Fruit fly (Drosophila melanogaster): ENCODE data around the gene Act5C.
A peak's percentile ranks its signal among the peaks of the same experiment; 100 is the strongest.

Act5C gene

dm6 chrX:5896809-5897700, 3.6 kb upstream of the Act5C start (continued):
- TF ChIP-seq Eip93F (GFP tag; optimal IDR thresholded peaks at IDR 0.05) (no peak), fd59A (GFP tag; optimal IDR thresholded peaks at IDR 0.05) (peak; percentile 12), Eip75B (GFP tag; optimal IDR thresholded peaks at IDR 0.05) (peak; percentile 9), CG8632 (GFP tag; optimal IDR thresholded peaks at IDR 0.05) (peak; percentile 58), Smox (GFP tag; optimal IDR thresholded peaks at IDR 0.05) (peak; percentile 71), spab (GFP tag; optimal IDR thresholded peaks at IDR 0.05) (peak; percentile 16), Eip78C (GFP tag) (peak; percentile 90), fkh (GFP tag; optimal IDR thresholded peaks at IDR 0.05) (no peak), cyc (GFP tag; optimal IDR thresholded peaks at IDR 0.05) (peak; percentile 39), CG11294 (GFP tag; IDR thresholded peaks at IDR 0.05) (no peak), Sox15 (GFP tag; optimal IDR thresholded peaks at IDR 0.05) (peak; percentile 35), CG16779 (tag; optimal IDR thresholded peaks at IDR 0.05) (no peak), Gug (GFP tag; IDR thresholded peaks at IDR 0.05) (peak; percentile 31; the same call in 1 of the 2 replicates), CG10669 (GFP tag; optimal IDR thresholded peaks at IDR 0.05) (peak; percentile 59), eg (GFP tag; IDR thresholded peaks at IDR 0.05) (peak; percentile 83), achi (GFP tag; optimal IDR thresholded peaks at IDR 0.05) (peak; percentile 63), net (GFP tag; optimal IDR thresholded peaks at IDR 0.05) (peak; percentile 62), CG3032 (tag; optimal IDR thresholded peaks at IDR 0.05) (peak; percentile 39), CG6854 (GFP tag; optimal IDR thresholded peaks at IDR 0.05) (no peak), OdsH (GFP tag; optimal IDR thresholded peaks at IDR 0.05) (peak; percentile 68), Hr39 (GFP tag; optimal IDR thresholded peaks at IDR 0.05) (peak; percentile 72), Hr38 (GFP tag; optimal IDR thresholded peaks at IDR 0.05) (no peak), CG3919 (GFP tag; optimal IDR thresholded peaks at IDR 0.05) (peak; percentile 53), ss (GFP tag; optimal IDR thresholded peaks at IDR 0.05) (peak; percentile 38 to 40), Hr4 (GFP tag; optimal IDR thresholded peaks at IDR 0.05) (peak; percentile 57), acj6 (GFP tag; optimal IDR thresholded peaks at IDR 0.05) (peak; percentile 68), CG6792 (GFP tag; optimal IDR thresholded peaks at IDR 0.05) (peak; percentile 60), CG8119 (GFP tag; IDR thresholded peaks at IDR 0.05) (peak; percentile 69; the same call in 2 of the 3 replicates), CG1621 (tag; optimal IDR thresholded peaks at IDR 0.05) (peak; percentile 57), fd85E (GFP tag; optimal IDR thresholded peaks at IDR 0.05) (no peak), Sox102F (GFP tag; optimal IDR thresholded peaks at IDR 0.05) (peak; percentile 65), CG9139 (GFP tag; optimal IDR thresholded peaks at IDR 0.05) (no peak), Ets21C (GFP tag; optimal IDR thresholded peaks at IDR 0.05) (peak; percentile 46), CG15336 (GFP tag; IDR thresholded peaks at IDR 0.05) (peak; percentile 76), CG6163 (GFP tag; IDR thresholded peaks at IDR 0.05) (peak; percentile 84), dac (GFP tag; optimal IDR thresholded peaks at IDR 0.05) (peak; percentile 41), salr (GFP tag; optimal IDR thresholded peaks at IDR 0.05) (peak in 1 of 2 experiments; percentile 59), Ets96B (tag; optimal IDR thresholded peaks at IDR 0.05) (peak; percentile 39), Met (GFP tag; optimal IDR thresholded peaks at IDR 0.05) (peak; percentile 57)
